Worm (Caenorhabditis elegans) whole organism, mixed stage, embryonic: ENCODE results near the gene rgs-5.

Experiments used
- ham-2 ChIP-seq: fragments of 200-800 bp; sonication (Bioruptor generic); optimal IDR thresholded peaks from 2 replicates; lab custom pipeline; 2018; ENCODE audit warnings: mild to moderate bottlenecking, missing genetic modification characterization, missing compliant biosample characterization
- lin-13 ChIP-seq: fragments of 150-350 bp; optimal IDR thresholded peaks from 2 replicates; lab custom pipeline; 2014; ENCODE audit warnings: missing biosample characterization, missing genetic modification characterization
- snpc-4 ChIP-seq: fragments of 150-350 bp; optimal IDR thresholded peaks from 2 replicates; lab custom pipeline; 2014; ENCODE audit warnings: missing biosample characterization, missing genetic modification characterization

DNA sequence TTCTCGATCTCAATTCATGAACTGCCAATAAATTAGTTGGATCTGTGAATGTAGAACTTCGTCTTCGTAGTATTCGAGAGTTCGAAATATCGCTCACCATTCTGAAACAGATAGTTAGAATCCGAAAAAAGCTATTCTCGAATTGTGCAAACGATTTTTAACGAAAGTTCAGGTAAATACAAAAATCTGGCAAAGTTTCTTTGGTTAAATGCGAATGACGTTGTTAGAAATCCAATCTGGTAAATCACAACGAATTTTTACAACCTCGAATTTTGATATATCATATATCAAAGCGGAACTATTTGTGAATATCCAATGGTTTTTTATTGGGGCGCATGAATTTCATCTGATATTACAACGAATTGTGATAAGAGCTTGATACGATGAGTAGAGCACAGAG lies 10.9 kb downstream of the rgs-5 start, which contains the start of gene hpo-28:
- no peak for TF ChIP-seq ham-2 (GFP tag; lab: Kevin White, UChicago)
- TF ChIP-seq snpc-4: no peak
- TF ChIP-seq lin-13 (tag; lab: Kevin White, UChicago): no peak
